Fruit fly (Drosophila melanogaster) whole organism, pupa: ENCODE data around the gene ftz.

Experiments used
- CG10348 ChIP-seq: fragments of 200-800 bp; sonication (Bioruptor generic); IDR thresholded peaks from 2 replicates; pipeline ENCODE4 v1.3.6; 2022; ENCODE audit warnings: missing biosample characterization, missing genetic modification characterization
- CG15710 ChIP-seq: fragments of 200-800 bp; sonication (Bioruptor generic); optimal IDR thresholded peaks from 2 replicates; lab custom pipeline; 2018; ENCODE audit warnings: missing biosample characterization, mild to moderate bottlenecking, missing genetic modification characterization, moderate library complexity
- CG34367 ChIP-seq: fragments of 200-800 bp; sonication (Bioruptor generic); optimal IDR thresholded peaks from 2 replicates; lab custom pipeline; 2018; ENCODE audit warnings: missing biosample characterization, mild to moderate bottlenecking, missing genetic modification characterization
- CG8159 ChIP-seq: fragments of 200-800 bp; sonication (Bioruptor generic); optimal IDR thresholded peaks from 3 replicates; lab custom pipeline; 2018; ENCODE audit warnings: missing biosample characterization, mild to moderate bottlenecking, missing genetic modification characterization, moderate library complexity
- CG8301 ChIP-seq: fragments of 200-800 bp; sonication (Bioruptor generic); optimal IDR thresholded peaks from 2 replicates; lab custom pipeline; 2018; ENCODE audit warnings: missing biosample characterization, mild to moderate bottlenecking, missing genetic modification characterization
- Pif1B ChIP-seq: fragments of 200-800 bp; sonication (Bioruptor generic); optimal IDR thresholded peaks from 3 replicates; lab custom pipeline; 2016; ENCODE audit warnings: missing biosample characterization, missing genetic modification characterization
- fd96Ca ChIP-seq: fragments of 200-800 bp; sonication (Bioruptor generic); IDR thresholded peaks from 3 replicates; pipeline ENCODE4 v1.3.6; 2022; ENCODE audit warnings: missing biosample characterization, missing genetic modification characterization
- gl ChIP-seq: fragments of 200-800 bp; sonication (Bioruptor generic); optimal IDR thresholded peaks from 2 replicates; lab custom pipeline; 2018; ENCODE audit warnings: missing biosample characterization, mild to moderate bottlenecking, missing genetic modification characterization

dm6 chr3R:6898922-6899321 lies 34.8 kb downstream of the ftz start:
- TF ChIP-seq CG10348 (no peak), CG34367 (tag; lab: Kevin White, UChicago) (no peak), Pif1B (no peak), fd96Ca (no peak), CG8301 (tag; lab: Kevin White, UChicago) (no peak), gl (tag; lab: Kevin White, UChicago) (no peak), CG15710 (tag; lab: Kevin White, UChicago) (no peak), CG8159 (peak; percentile 34)
